Fruit fly (Drosophila melanogaster): Measurements from ENCODE around the gene ND-B22.
A peak's percentile ranks its signal among the peaks of the same experiment; 100 is the strongest.

DNA sequence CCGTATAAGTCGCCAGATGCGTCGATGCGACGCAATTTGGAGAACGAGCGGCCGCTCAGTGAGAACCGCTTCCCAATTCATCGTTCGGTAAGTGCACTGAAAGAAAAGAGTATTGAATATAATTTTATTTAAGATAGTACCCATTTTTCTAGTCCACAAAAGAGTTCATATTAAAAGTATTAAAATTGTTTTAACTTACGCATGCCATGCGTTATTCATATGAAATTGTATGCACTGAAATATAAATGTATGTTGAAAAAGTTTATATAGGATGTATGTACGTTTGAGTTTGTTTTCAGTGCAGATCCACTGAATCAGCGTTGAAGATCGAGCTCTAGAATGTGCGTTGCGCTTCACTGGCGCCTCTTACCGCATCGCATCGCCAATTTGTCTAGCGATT lies 28.7 kb upstream of the ND-B22 start:
- TF ChIP-seq OdsH (GFP tag; optimal IDR thresholded peaks at IDR 0.05) (peak; percentile 27), dsx (GFP tag; optimal IDR thresholded peaks at IDR 0.05; ENCODE audit: poor library complexity, severe bottlenecking) (no peak), Hr4 (GFP tag; optimal IDR thresholded peaks at IDR 0.05) (peak; percentile 37)
